Worm (Caenorhabditis elegans) whole organism, young adult: Measurements from ENCODE around the gene srab-17.
A peak's percentile ranks its signal among the peaks of the same experiment; 100 is the strongest.

ENCODE experiments used
- B0336.3 ChIP-seq: fragments of 200-800 bp; sonication (Bioruptor generic); IDR thresholded peaks from 2 replicates; pipeline ENCODE4 v1.3.6; 2022; ENCODE audit warnings: missing genetic modification characterization, missing compliant biosample characterization
- C17E4.6 ChIP-seq: fragments of 200-800 bp; sonication (Bioruptor generic); IDR thresholded peaks from 2 replicates; pipeline ENCODE4 v1.3.6; 2022; ENCODE audit warnings: missing genetic modification reagents, missing genetic modification characterization, missing compliant biosample characterization
- F23B12.7 ChIP-seq: sonication (generic microtip); optimal IDR thresholded peaks from 2 replicates; lab custom pipeline; 2017; ENCODE audit warnings: missing genetic modification characterization, mild to moderate bottlenecking, missing compliant biosample characterization, antibody characterized with exemption, moderate library complexity; ENCODE audit not compliant: insufficient read depth
- F33H1.4 ChIP-seq: fragments of 200-800 bp; sonication (Bioruptor generic); IDR thresholded peaks from 2 replicates; pipeline ENCODE4 v1.3.6; 2022; ENCODE audit warnings: missing genetic modification reagents, missing genetic modification characterization, missing compliant biosample characterization
- F49E8.2 ChIP-seq: sonication (generic microtip); optimal IDR thresholded peaks from 3 replicates; lab custom pipeline; 2017; ENCODE audit warnings: missing genetic modification characterization, mild to moderate bottlenecking, missing compliant biosample characterization, antibody characterized with exemption, moderate library complexity; ENCODE audit not compliant: insufficient read depth
- F55B11.4 ChIP-seq: sonication (generic microtip); optimal IDR thresholded peaks from 2 replicates; lab custom pipeline; 2016; ENCODE audit warnings: missing compliant biosample characterization, missing genetic modification characterization, borderline replicate concordance; ENCODE audit not compliant: insufficient read depth
- F57A8.1 ChIP-seq: fragments of 200-800 bp; sonication (Bioruptor generic); optimal IDR thresholded peaks from 2 replicates; lab custom pipeline; 2018; ENCODE audit warnings: mild to moderate bottlenecking, missing genetic modification characterization, moderate library complexity, missing compliant biosample characterization
- F57C9.4 ChIP-seq: sonication (generic microtip); optimal IDR thresholded peaks from 2 replicates; lab custom pipeline; 2017; ENCODE audit warnings: mild to moderate bottlenecking, missing genetic modification characterization, missing compliant biosample characterization
- T26A5.8 ChIP-seq: sonication (generic microtip); optimal IDR thresholded peaks from 2 replicates; lab custom pipeline; 2016; ENCODE audit warnings: missing genetic modification characterization, missing compliant biosample characterization
- Y53G8AR.9 ChIP-seq: fragments of 200-800 bp; sonication (Bioruptor generic); conservative IDR thresholded peaks from 2 replicates; pipeline ENCODE4 v1.3.6; 2022; ENCODE audit warnings: missing genetic modification reagents, missing genetic modification characterization, missing compliant biosample characterization
- ZK185.1 ChIP-seq: sonication (generic microtip); optimal IDR thresholded peaks from 2 replicates; lab custom pipeline; 2016; ENCODE audit warnings: mild to moderate bottlenecking, missing genetic modification characterization, missing compliant biosample characterization; ENCODE audit not compliant: poor library complexity, severe bottlenecking
- akir-1 ChIP-seq: fragments of 200-800 bp; sonication (Bioruptor generic); optimal IDR thresholded peaks from 2 replicates; lab custom pipeline; 2018; ENCODE audit warnings: mild to moderate bottlenecking, missing genetic modification characterization, moderate library complexity, missing compliant biosample characterization
- aptf-3 ChIP-seq: fragments of 200-800 bp; sonication (Bioruptor generic); IDR thresholded peaks from 2 replicates; pipeline ENCODE4 v1.3.6; 2022; ENCODE audit warnings: missing genetic modification characterization, missing compliant biosample characterization
- attf-5 ChIP-seq: fragments of 200-800 bp; sonication (Bioruptor generic); optimal IDR thresholded peaks from 2 replicates; lab custom pipeline; 2018; ENCODE audit warnings: mild to moderate bottlenecking, missing genetic modification characterization, missing compliant biosample characterization
- chd-7 ChIP-seq: sonication (generic microtip); optimal IDR thresholded peaks from 2 replicates; lab custom pipeline; 2016; ENCODE audit warnings: mild to moderate bottlenecking, missing genetic modification characterization, moderate library complexity, missing compliant biosample characterization
- die-1 ChIP-seq: sonication (generic microtip); optimal IDR thresholded peaks from 2 replicates; lab custom pipeline; 2016; ENCODE audit warnings: missing genotype, mild to moderate bottlenecking, missing genetic modification characterization, missing compliant biosample characterization
- dpff-1 ChIP-seq: sonication (generic microtip); optimal IDR thresholded peaks from 2 replicates; lab custom pipeline; 2017; ENCODE audit warnings: mild to moderate bottlenecking, missing genetic modification characterization, missing compliant biosample characterization
- efl-1 ChIP-seq: fragments of 150-350 bp; optimal IDR thresholded peaks from 2 replicates; lab custom pipeline; 2014; ENCODE audit warnings: missing biosample characterization, missing genetic modification reagents, missing genetic modification characterization
- ets-4 ChIP-seq: fragments of 200-800 bp; sonication (Bioruptor generic); optimal IDR thresholded peaks from 2 replicates; lab custom pipeline; 2018; ENCODE audit warnings: mild to moderate bottlenecking, missing genetic modification characterization, missing compliant biosample characterization
- gei-17 ChIP-seq: fragments of 200-800 bp; sonication (Bioruptor generic); optimal IDR thresholded peaks from 2 replicates; lab custom pipeline; 2018; ENCODE audit warnings: mild to moderate bottlenecking, missing genetic modification characterization, missing compliant biosample characterization
- hlh-12 ChIP-seq: sonication (generic microtip); optimal IDR thresholded peaks from 2 replicates; lab custom pipeline; 2016; ENCODE audit warnings: missing genetic modification characterization, missing compliant biosample characterization
- hlh-26 ChIP-seq: fragments of 200-800 bp; sonication (Bioruptor generic); conservative IDR thresholded peaks from 2 replicates; pipeline ENCODE4 v1.3.6; 2022; ENCODE audit warnings: missing genetic modification reagents, missing genetic modification characterization, missing compliant biosample characterization
- hmg-1.2 ChIP-seq: fragments of 200-800 bp; sonication (Bioruptor generic); IDR thresholded peaks from 2 replicates; pipeline ENCODE4 v1.3.6; 2022; ENCODE audit warnings: missing genetic modification reagents, missing genetic modification characterization, missing compliant biosample characterization
- lin-26 ChIP-seq: fragments of 200-800 bp; sonication (Bioruptor generic); IDR thresholded peaks from 2 replicates; pipeline ENCODE4 v1.3.6; 2022; ENCODE audit warnings: missing genetic modification reagents, missing genetic modification characterization, missing compliant biosample characterization
- lin-35 ChIP-seq, 3 experiments: fragments of 150-350 bp in 2 of 3; sonication (generic microtip) in 1 of 3; optimal IDR thresholded peaks; 2 replicates each; lab custom pipeline; 2014 to 2018; ENCODE audit warnings: missing biosample characterization in 3 of 3, missing genetic modification characterization in 3 of 3, missing genetic modification reagents in 3 of 3
- lin-54 ChIP-seq: fragments of 200-800 bp; sonication (Bioruptor generic); optimal IDR thresholded peaks from 2 replicates; lab custom pipeline; 2018; ENCODE audit warnings: mild to moderate bottlenecking, missing genetic modification characterization, missing compliant biosample characterization
- mcd-1 ChIP-seq: fragments of 200-800 bp; sonication (Bioruptor generic); IDR thresholded peaks from 2 replicates; pipeline ENCODE4 v1.3.6; 2022; ENCODE audit warnings: missing genetic modification reagents, missing genetic modification characterization, missing compliant biosample characterization
- mel-28 ChIP-seq: sonication (generic microtip); optimal IDR thresholded peaks from 2 replicates; lab custom pipeline; 2016; ENCODE audit warnings: borderline replicate concordance, mild to moderate bottlenecking, missing genetic modification characterization, missing compliant biosample characterization
- nhr-120 ChIP-seq: fragments of 200-800 bp; sonication (Bioruptor generic); IDR thresholded peaks from 2 replicates; pipeline ENCODE4 v1.3.6; 2022; ENCODE audit warnings: missing genetic modification characterization, missing compliant biosample characterization
- nhr-80 ChIP-seq: sonication (generic microtip); optimal IDR thresholded peaks from 2 replicates; lab custom pipeline; 2016; ENCODE audit warnings: missing genetic modification characterization, missing compliant biosample characterization
- nhr-90 ChIP-seq: sonication (generic microtip); optimal IDR thresholded peaks from 2 replicates; lab custom pipeline; 2016; ENCODE audit warnings: missing genotype, mild to moderate bottlenecking, missing genetic modification characterization, missing compliant biosample characterization
- rpc-1 ChIP-seq, 2 experiments: fragments of 150-350 bp in 1 of 2; sonication (generic microtip) in 1 of 2; optimal IDR thresholded peaks; 2 replicates each; lab custom pipeline; 2014 to 2018; ENCODE audit warnings: missing biosample characterization in 1 of 2, missing genetic modification characterization in 1 of 2, missing genetic modification reagents in 1 of 2, missing genotype in 1 of 2
- tbp1 ChIP-seq: fragments of 200-800 bp; sonication (Bioruptor generic); optimal IDR thresholded peaks from 2 replicates; lab custom pipeline; 2018; ENCODE audit warnings: mild to moderate bottlenecking, missing genetic modification characterization, missing compliant biosample characterization
- unc-130 ChIP-seq: sonication (generic microtip); optimal IDR thresholded peaks from 2 replicates; lab custom pipeline; 2016; ENCODE audit warnings: missing genetic modification reagents, missing genetic modification characterization, missing compliant biosample characterization
- unc-62 ChIP-seq: fragments of 150-350 bp; optimal IDR thresholded peaks from 2 replicates; lab custom pipeline; 2014; ENCODE audit warnings: missing biosample characterization, missing genetic modification reagents, missing genetic modification characterization
- zfh-2 ChIP-seq: fragments of 200-800 bp; sonication (Bioruptor generic); conservative IDR thresholded peaks from 2 replicates; pipeline ENCODE4 v1.3.6; 2022; ENCODE audit warnings: missing genetic modification reagents, missing genetic modification characterization, missing compliant biosample characterization
- ztf-26 ChIP-seq: sonication (generic microtip); optimal IDR thresholded peaks from 2 replicates; lab custom pipeline; 2017; ENCODE audit warnings: missing genetic modification characterization, missing compliant biosample characterization
- ztf-3 ChIP-seq: fragments of 200-800 bp; sonication (Bioruptor generic); optimal IDR thresholded peaks from 2 replicates; lab custom pipeline; 2018; ENCODE audit warnings: mild to moderate bottlenecking, missing genetic modification characterization, missing compliant biosample characterization
- ztf-6 ChIP-seq: fragments of 200-800 bp; sonication (Bioruptor generic); IDR thresholded peaks from 2 replicates; pipeline ENCODE4 v1.3.6; 2022; ENCODE audit warnings: missing genetic modification reagents, missing genetic modification characterization, missing compliant biosample characterization

Gene srab-17

ce11 chrV:9855920-9856852 is 12.0 kb downstream of the srab-17 start:
- TF ChIP-seq hmg-1.2 (GFP tag; lab: Robert Waterston, UW) (peak; percentile 76; the same call in 1 of the 2 replicates), die-1 (tag; lab: Kevin White, UChicago) (no peak), lin-54 (GFP tag; lab: Kevin White, UChicago) (no peak), attf-5 (GFP tag; lab: Kevin White, UChicago) (peak; percentile 50), ztf-3 (no peak), dpff-1 (tag; lab: Kevin White, UChicago) (no peak), hlh-26 (GFP tag; lab: Robert Waterston, UW) (no peak), akir-1 (GFP tag; lab: Kevin White, UChicago) (no peak), zfh-2 (GFP tag; lab: Robert Waterston, UW) (0 out of 2 replicates have a peak, but pooled peaks have one; percentile 16), F57A8.1 (no peak), tbp1 (GFP tag; lab: Kevin White, UChicago) (no peak), gei-17 (no peak), aptf-3 (no peak), F33H1.4 (GFP tag; lab: Robert Waterston, UW) (no peak), ZK185.1 (tag; lab: Kevin White, UChicago) (no peak), unc-62 (no peak), F49E8.2 (no peak), nhr-80 (tag; lab: Kevin White, UChicago) (peak; percentile 14), unc-130 (GFP tag; lab: Kevin White, UChicago) (no peak), rpc-1 (optimal IDR thresholded peaks at IDR 0.05; lab: Kevin White, UChicago) (no peak), rpc-1 (tag; optimal IDR thresholded peaks at IDR 0.05; lab: Kevin White, UChicago) (no peak), mcd-1 (GFP tag; lab: Robert Waterston, UW) (peak; percentile 64), nhr-90 (tag; lab: Kevin White, UChicago) (no peak), efl-1 (peak; percentile 9), nhr-120 (no peak), C17E4.6 (no peak), mel-28 (tag; lab: Kevin White, UChicago) (no peak), Y53G8AR.9 (GFP tag; lab: Robert Waterston, UW) (no peak)

DNA sequence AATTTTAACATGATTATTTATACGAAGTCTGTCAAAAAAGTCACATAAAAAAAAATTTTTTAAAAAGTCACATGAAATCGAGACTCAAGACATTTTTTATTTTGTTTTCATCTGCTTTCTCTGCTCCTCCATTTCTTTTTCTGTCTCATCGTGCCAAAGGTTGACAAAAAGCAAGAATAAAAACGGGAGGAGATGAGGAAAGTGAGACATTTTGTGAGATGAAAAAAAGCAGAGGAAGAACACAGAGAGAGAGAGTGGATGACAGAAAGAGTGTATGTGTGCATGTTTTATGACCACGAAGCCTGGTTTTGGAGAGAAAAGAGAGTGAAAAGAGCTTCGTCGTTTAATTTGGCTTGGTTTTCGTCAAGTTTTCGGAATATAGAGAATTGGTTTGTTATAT is 14.4 kb downstream of the srab-17 start:
- TF ChIP-seq lin-26 (GFP tag; lab: Robert Waterston, UW) (no peak), lin-35 (GFP tag; optimal IDR thresholded peaks at IDR 0.05; lab: Kevin White, UChicago) (peak in 1 of 3 experiments; percentile 2)

ce11 chrV:9848576-9848975 is 19.6 kb downstream of the srab-17 start:
- no peak for TF ChIP-seq B0336.3 (GFP tag; lab: Robert Waterston, UW)
- no peak for TF ChIP-seq ztf-6 (GFP tag; lab: Robert Waterston, UW)
- TF ChIP-seq ets-4 (GFP tag; lab: Kevin White, UChicago), result no peak
- TF ChIP-seq tbp1 (GFP tag; lab: Kevin White, UChicago), result no peak
- TF ChIP-seq lin-35 (GFP tag; optimal IDR thresholded peaks at IDR 0.05; lab: Kevin White, UChicago), result no peak
- no peak for TF ChIP-seq F55B11.4 (tag; lab: Kevin White, UChicago)
- TF ChIP-seq Y53G8AR.9 (GFP tag; lab: Robert Waterston, UW), result no peak
- TF ChIP-seq lin-54 (GFP tag; lab: Kevin White, UChicago), result no peak
- TF ChIP-seq hlh-12 (tag; lab: Kevin White, UChicago), result no peak
- TF ChIP-seq rpc-1 (optimal IDR thresholded peaks at IDR 0.05; lab: Kevin White, UChicago), result no peak
- TF ChIP-seq rpc-1 (tag; optimal IDR thresholded peaks at IDR 0.05; lab: Kevin White, UChicago), result no peak
- no peak for TF ChIP-seq F23B12.7 (tag; lab: Kevin White, UChicago)
- TF ChIP-seq C17E4.6, result no peak
- no peak for TF ChIP-seq T26A5.8 (tag; lab: Kevin White, UChicago)
- no peak for TF ChIP-seq F57C9.4 (tag; lab: Kevin White, UChicago)
- no peak for TF ChIP-seq nhr-90 (tag; lab: Kevin White, UChicago)
- no peak for TF ChIP-seq lin-26 (GFP tag; lab: Robert Waterston, UW)
- TF ChIP-seq mcd-1 (GFP tag; lab: Robert Waterston, UW), result no peak
- no peak for TF ChIP-seq ztf-26 (tag; lab: Kevin White, UChicago)
- no peak for TF ChIP-seq chd-7 (tag; lab: Kevin White, UChicago)
